Fruit fly (Drosophila melanogaster) whole organism, embryonic: Measurements from ENCODE around the gene Hip14.
A peak's percentile ranks its signal among the peaks of the same experiment; 100 is the strongest.

Experiments
- CG10959 ChIP-seq: fragments of 200-800 bp; sonication (Bioruptor generic); IDR thresholded peaks from 2 replicates; pipeline ENCODE4 v1.3.6; 2022; ENCODE audit warnings: missing biosample characterization, missing genetic modification characterization
- CG11093 ChIP-seq: fragments of 200-800 bp; sonication (Bioruptor generic); IDR thresholded peaks from 3 replicates; pipeline ENCODE4 v1.3.6; 2022; ENCODE audit warnings: missing biosample characterization, missing genetic modification characterization
- CG11398 ChIP-seq: fragments of 200-800 bp; sonication (Bioruptor generic); optimal IDR thresholded peaks from 2 replicates; lab custom pipeline; 2016; ENCODE audit warnings: missing biosample characterization, missing genetic modification characterization
- CG13123 ChIP-seq: fragments of 200-800 bp; sonication (Bioruptor generic); optimal IDR thresholded peaks from 2 replicates; lab custom pipeline; 2016; ENCODE audit warnings: missing biosample characterization, missing genetic modification characterization
- CG14014 ChIP-seq: fragments of 200-800 bp; sonication (Bioruptor generic); IDR thresholded peaks from 2 replicates; pipeline ENCODE4 v1.3.6; 2022; ENCODE audit warnings: missing biosample characterization, missing genetic modification characterization
- CG14710 ChIP-seq: fragments of 200-800 bp; sonication (Bioruptor generic); optimal IDR thresholded peaks from 3 replicates; lab custom pipeline; 2019; ENCODE audit warnings: missing biosample characterization, mild to moderate bottlenecking, missing genetic modification characterization, moderate library complexity
- CG15479 ChIP-seq: fragments of 200-800 bp; sonication (Bioruptor generic); optimal IDR thresholded peaks from 3 replicates; lab custom pipeline; 2019; ENCODE audit warnings: missing biosample characterization, mild to moderate bottlenecking, missing genetic modification characterization, moderate library complexity
- CG15601 ChIP-seq: fragments of 200-800 bp; sonication (Bioruptor generic); optimal IDR thresholded peaks from 3 replicates; lab custom pipeline; 2019; ENCODE audit warnings: missing biosample characterization, mild to moderate bottlenecking, missing genetic modification characterization, moderate library complexity
- CG1603 ChIP-seq: fragments of 200-800 bp; sonication (Bioruptor generic); optimal IDR thresholded peaks from 2 replicates; lab custom pipeline; 2019; ENCODE audit warnings: missing biosample characterization, mild to moderate bottlenecking, missing genetic modification characterization, moderate library complexity
- CG16863 ChIP-seq: fragments of 200-800 bp; sonication (Bioruptor generic); optimal IDR thresholded peaks from 3 replicates; lab custom pipeline; 2016; ENCODE audit warnings: missing biosample characterization, missing genetic modification characterization
- CG31441 ChIP-seq: fragments of 200-800 bp; sonication (Bioruptor generic); IDR thresholded peaks from 2 replicates; pipeline ENCODE4 v1.3.6; 2022; ENCODE audit warnings: missing biosample characterization, missing genetic modification characterization
- CG4820 ChIP-seq: fragments of 200-800 bp; sonication (Bioruptor generic); optimal IDR thresholded peaks from 3 replicates; lab custom pipeline; 2016; ENCODE audit warnings: missing biosample characterization, missing genetic modification characterization
- CG5245 ChIP-seq: fragments of 200-800 bp; sonication (Bioruptor generic); optimal IDR thresholded peaks from 3 replicates; lab custom pipeline; 2016; ENCODE audit warnings: missing biosample characterization, missing genetic modification characterization
- CG5953 ChIP-seq: fragments of 200-800 bp; sonication (Bioruptor generic); IDR thresholded peaks from 2 replicates; pipeline ENCODE4 v1.3.6; 2022; ENCODE audit warnings: missing biosample characterization, missing genetic modification characterization
- CG7745 ChIP-seq: fragments of 200-800 bp; sonication (Bioruptor generic); optimal IDR thresholded peaks from 2 replicates; lab custom pipeline; 2018; ENCODE audit warnings: missing biosample characterization, mild to moderate bottlenecking, missing genetic modification characterization, moderate library complexity
- CG8924 ChIP-seq: fragments of 200-800 bp; optimal IDR thresholded peaks from 3 replicates; lab custom pipeline; 2019; ENCODE audit warnings: missing biosample characterization, mild to moderate bottlenecking, missing genetic modification characterization, moderate library complexity
- Dll ChIP-seq: fragments of 200-800 bp; sonication (Bioruptor generic); IDR thresholded peaks from 4 replicates; pipeline ENCODE4 v1.3.6; 2022; ENCODE audit warnings: missing biosample characterization, missing genetic modification characterization; ENCODE audit not compliant: partially characterized antibody
- E2f2 ChIP-seq: fragments of 200-800 bp; sonication (Bioruptor generic); IDR thresholded peaks from 2 replicates; pipeline ENCODE4 v1.3.6; 2022; ENCODE audit warnings: missing biosample characterization, missing genetic modification characterization
- ERR ChIP-seq: fragments of 200-800 bp; sonication (Bioruptor generic); optimal IDR thresholded peaks from 2 replicates; lab custom pipeline; 2016; ENCODE audit warnings: missing biosample characterization, missing genetic modification characterization
- Ets65A ChIP-seq: fragments of 200-800 bp; sonication (Bioruptor generic); peaks from one replicate; lab custom pipeline; 2016; ENCODE audit warnings: missing biosample characterization, missing genetic modification characterization
- Fer3 ChIP-seq: fragments of 200-800 bp; sonication (Bioruptor generic); optimal IDR thresholded peaks from 2 replicates; lab custom pipeline; 2018; ENCODE audit warnings: missing biosample characterization, mild to moderate bottlenecking, missing genetic modification characterization, moderate library complexity
- H2.0 ChIP-seq: fragments of 200-800 bp; sonication (Bioruptor generic); IDR thresholded peaks from 2 replicates; pipeline ENCODE4 v1.3.6; 2022; ENCODE audit warnings: missing biosample characterization, missing genetic modification characterization
- HmgD ChIP-seq: fragments of 200-800 bp; sonication (Bioruptor generic); optimal IDR thresholded peaks from 3 replicates; lab custom pipeline; 2016; ENCODE audit warnings: missing biosample characterization, missing genetic modification characterization
- Hmr ChIP-seq: fragments of 200-800 bp; sonication (Bioruptor generic); optimal IDR thresholded peaks from 3 replicates; lab custom pipeline; 2017; ENCODE audit warnings: mild to moderate bottlenecking, missing biosample characterization, missing genetic modification reagents, missing genetic modification characterization
- Hr78 ChIP-seq, 2 experiments: fragments of 200-800 bp in 1 of 2; fragments of >200 bp in 1 of 2; sonication (Bioruptor generic) in 1 of 2; optimal IDR thresholded peaks; 2 replicates each; lab custom pipeline; 2017 to 2019; ENCODE audit warnings: missing biosample characterization in 2 of 2, missing genetic modification characterization in 2 of 2, mild to moderate bottlenecking in 1 of 2, moderate library complexity in 1 of 2
- Mad ChIP-seq: fragments of 200-800 bp; sonication (Bioruptor generic); optimal IDR thresholded peaks from 2 replicates; lab custom pipeline; 2016; ENCODE audit warnings: missing biosample characterization, missing genetic modification characterization
- NK7.1 ChIP-seq: fragments of 200-800 bp; sonication (Bioruptor generic); optimal IDR thresholded peaks from 3 replicates; lab custom pipeline; 2016; ENCODE audit warnings: missing biosample characterization, missing genetic modification characterization
- Rfx ChIP-seq: fragments of 200-800 bp; sonication (Bioruptor generic); IDR thresholded peaks from 2 replicates; pipeline ENCODE4 v1.3.6; 2022; ENCODE audit warnings: missing biosample characterization, missing genetic modification characterization
- Sry-β ChIP-seq: fragments of 200-800 bp; sonication (Bioruptor generic); optimal IDR thresholded peaks from 2 replicates; lab custom pipeline; 2018; ENCODE audit warnings: missing biosample characterization, mild to moderate bottlenecking, missing genetic modification characterization, moderate library complexity
- Vsx1 ChIP-seq: fragments of 200-800 bp; sonication (Bioruptor generic); optimal IDR thresholded peaks from 2 replicates; lab custom pipeline; 2017; ENCODE audit warnings: missing biosample characterization, mild to moderate bottlenecking, missing genetic modification characterization, missing genetic modification reagents
- Xbp1 ChIP-seq: fragments of 200-800 bp; sonication (Bioruptor generic); optimal IDR thresholded peaks from 3 replicates; lab custom pipeline; 2016; ENCODE audit warnings: missing biosample characterization, mild to moderate bottlenecking, missing genetic modification characterization
- amos ChIP-seq: fragments of 200-800 bp; sonication (Bioruptor generic); IDR thresholded peaks from 2 replicates; pipeline ENCODE4 v1.3.6; 2022; ENCODE audit warnings: missing biosample characterization, missing genetic modification characterization; ENCODE audit not compliant: partially characterized antibody
- cwo ChIP-seq: fragments of 200-800 bp; sonication (Bioruptor generic); optimal IDR thresholded peaks from 3 replicates; lab custom pipeline; 2017; ENCODE audit warnings: missing biosample characterization, missing genetic modification characterization, mild to moderate bottlenecking, moderate library complexity, missing genetic modification reagents
- danr ChIP-seq: fragments of 200-800 bp; sonication (Bioruptor generic); IDR thresholded peaks from 2 replicates; pipeline ENCODE4 v1.3.6; 2022; ENCODE audit warnings: missing biosample characterization, missing genetic modification characterization
- insv ChIP-seq, 2 experiments: fragments of 200-800 bp; sonication (Bioruptor generic); optimal IDR thresholded peaks; 3 replicates each; lab custom pipeline; 2016 to 2018; ENCODE audit warnings: missing biosample characterization in 2 of 2, missing genetic modification characterization in 2 of 2
- inv ChIP-seq: fragments of 200-800 bp; sonication (Bioruptor generic); IDR thresholded peaks from 2 replicates; pipeline ENCODE4 v1.3.6; 2022; ENCODE audit warnings: missing biosample characterization, missing genetic modification characterization; ENCODE audit not compliant: partially characterized antibody
- jumu ChIP-seq: fragments of 200-800 bp; sonication (Bioruptor generic); optimal IDR thresholded peaks from 3 replicates; lab custom pipeline; 2016; ENCODE audit warnings: missing biosample characterization, missing genetic modification characterization
- klu ChIP-seq: fragments of 200-800 bp; sonication (Bioruptor generic); IDR thresholded peaks from 2 replicates; pipeline ENCODE4 v1.3.6; 2022; ENCODE audit warnings: missing biosample characterization, missing genetic modification characterization
- lab ChIP-seq: fragments of 200-800 bp; sonication (Bioruptor generic); optimal IDR thresholded peaks from 3 replicates; lab custom pipeline; 2017; ENCODE audit warnings: missing biosample characterization, missing genetic modification characterization, mild to moderate bottlenecking, moderate library complexity, missing genetic modification reagents
- schlank ChIP-seq: fragments of 200-800 bp; sonication (Bioruptor generic); optimal IDR thresholded peaks from 2 replicates; lab custom pipeline; 2018; ENCODE audit warnings: missing biosample characterization, mild to moderate bottlenecking, missing genetic modification characterization
- seq ChIP-seq: fragments of 200-800 bp; sonication (Bioruptor generic); IDR thresholded peaks from 2 replicates; pipeline ENCODE4 v1.3.6; 2022; ENCODE audit warnings: missing biosample characterization, missing genetic modification characterization
- slou ChIP-seq: fragments of 200-800 bp; sonication (Bioruptor generic); optimal IDR thresholded peaks from 3 replicates; lab custom pipeline; 2016; ENCODE audit warnings: missing biosample characterization, missing genetic modification characterization
- sna ChIP-seq: fragments of 200-800 bp; sonication (Bioruptor generic); IDR thresholded peaks from 2 replicates; pipeline ENCODE4 v1.3.6; 2022; ENCODE audit warnings: missing biosample characterization, missing genetic modification characterization; ENCODE audit not compliant: partially characterized antibody
- sob ChIP-seq: fragments of 200-800 bp; sonication (Bioruptor generic); IDR thresholded peaks from 2 replicates; pipeline ENCODE4 v1.3.6; 2022; ENCODE audit warnings: missing biosample characterization, missing genetic modification characterization
- ssp ChIP-seq: fragments of 200-800 bp; sonication (Bioruptor generic); IDR thresholded peaks from 2 replicates; pipeline ENCODE4 v1.3.6; 2022; ENCODE audit warnings: missing biosample characterization, missing genetic modification characterization
- trh ChIP-seq: fragments of 200-800 bp; sonication (Bioruptor generic); optimal IDR thresholded peaks from 2 replicates; lab custom pipeline; 2016; ENCODE audit warnings: missing biosample characterization, missing genetic modification characterization

Hip14 gene

dm6 chr3L:16025020-16025680 is 37.1 kb downstream of the Hip14 start (continued):
- no peak for TF ChIP-seq sna (GFP tag; lab: Robert Waterston, UW)
- no peak for TF ChIP-seq CG4820
- TF ChIP-seq Hmr (GFP tag; lab: Kevin White, UChicago): no peak
- TF ChIP-seq, all 482 proteins: peak for 30

- TF ChIP-seq CG15479 (GFP tag; lab: Kevin White, UChicago): no peak
- TF ChIP-seq HmgD: peak; percentile 38
- TF ChIP-seq H2.0 (GFP tag; lab: Robert Waterston, UW): no peak
- peak; percentile 87 for TF ChIP-seq CG15601 (tag; lab: Kevin White, UChicago)
- TF ChIP-seq CG14710 (tag; lab: Kevin White, UChicago): peak; percentile 59
- peak; percentile 47 for TF ChIP-seq cwo
- peak; percentile 48 for TF ChIP-seq CG31441 (GFP tag; lab: Robert Waterston, UW)
- no peak for TF ChIP-seq danr (GFP tag; lab: Robert Waterston, UW)
- TF ChIP-seq CG1603 (tag; lab: Kevin White, UChicago): peak; percentile 77
- TF ChIP-seq Dll (GFP tag; lab: Robert Waterston, UW): no peak
- TF ChIP-seq CG13123 (GFP tag; lab: Kevin White, UChicago): peak; percentile 20
- no peak for TF ChIP-seq ssp (GFP tag; lab: Robert Waterston, UW)
- TF ChIP-seq Vsx1 (GFP tag; lab: Kevin White, UChicago): peak; percentile 82
- TF ChIP-seq Ets65A (GFP tag; lab: Kevin White, UChicago): peak; percentile 78
- TF ChIP-seq Rfx (GFP tag; lab: Robert Waterston, UW): no peak; the same call in 1 of the 2 replicates
- TF ChIP-seq CG16863: peak; percentile 68
- TF ChIP-seq amos: no peak
- peak; percentile 59 for TF ChIP-seq CG7745 (tag; lab: Kevin White, UChicago)
- TF ChIP-seq seq: peak; percentile 48; the same call in 1 of the 2 replicates
- peak; percentile 55 for TF ChIP-seq E2f2 (GFP tag; lab: Robert Waterston, UW)
- peak; percentile 44; the same call in 1 of the 2 replicates for TF ChIP-seq CG14014 (GFP tag; lab: Robert Waterston, UW)
- TF ChIP-seq Xbp1 (GFP tag; lab: Kevin White, UChicago): no peak
- TF ChIP-seq CG11398: peak; percentile 74
- no peak for TF ChIP-seq insv (GFP tag; optimal IDR thresholded peaks at IDR 0.05; lab: Kevin White, UChicago)
- TF ChIP-seq NK7.1 (GFP tag; lab: Kevin White, UChicago): peak; percentile 70
- TF ChIP-seq lab: peak; percentile 78
- no peak for TF ChIP-seq inv (GFP tag; lab: Robert Waterston, UW)
- TF ChIP-seq CG5953 (GFP tag; lab: Robert Waterston, UW): no peak; the same call in 1 of the 2 replicates
- TF ChIP-seq Sry-β (GFP tag; lab: Kevin White, UChicago): peak; percentile 4
- TF ChIP-seq trh: no peak
- TF ChIP-seq CG10959 (GFP tag; lab: Robert Waterston, UW): peak; percentile 27; the same call in 1 of the 2 replicates
- TF ChIP-seq klu (GFP tag; lab: Robert Waterston, UW): 0 out of 2 replicates have a peak, but pooled peaks have one; percentile 22
- peak; percentile 0 for TF ChIP-seq Mad (GFP tag; lab: Kevin White, UChicago)
- TF ChIP-seq CG11093 (GFP tag; lab: Robert Waterston, UW): peak; percentile 37; the same call in 1 of the 3 replicates
- peak; percentile 52 for TF ChIP-seq ERR
- peak; percentile 80 for TF ChIP-seq sob
- TF ChIP-seq slou: peak; percentile 26
- TF ChIP-seq CG8924 (tag; lab: Kevin White, UChicago): peak; percentile 54
- TF ChIP-seq CG5245 (GFP tag; lab: Kevin White, UChicago): no peak
- TF ChIP-seq jumu (GFP tag; lab: Kevin White, UChicago): peak; percentile 63
- TF ChIP-seq Fer3: no peak
- TF ChIP-seq Hr78 (GFP tag; optimal IDR thresholded peaks at IDR 0.05; lab: Kevin White, UChicago): no peak
- TF ChIP-seq schlank (tag; lab: Kevin White, UChicago): peak; percentile 54
Measured at dm6 chr3L:16026065-16026789, 38.2 kb downstream of the Hip14 start.
